Worm (Caenorhabditis elegans) whole organism, L1 larva: Measurements from ENCODE around the gene idpb-5.

ENCODE experiments used
- aha-1 ChIP-seq: fragments of 150-350 bp; optimal IDR thresholded peaks from 2 replicates; lab custom pipeline; 2014; ENCODE audit warnings: missing biosample characterization, missing genetic modification characterization
- ama-1 ChIP-seq: fragments of 150-350 bp; optimal IDR thresholded peaks from 2 replicates; lab custom pipeline; 2014
- blmp-1 ChIP-seq: fragments of 150-350 bp; optimal IDR thresholded peaks from 2 replicates; lab custom pipeline; 2014; ENCODE audit warnings: missing biosample characterization, missing genetic modification characterization
- ceh-8 ChIP-seq: fragments of 200-800 bp; sonication (Bioruptor generic); optimal IDR thresholded peaks from 2 replicates; lab custom pipeline; 2018; ENCODE audit warnings: mild to moderate bottlenecking, missing genetic modification characterization, moderate library complexity, missing compliant biosample characterization
- ceh-88 ChIP-seq: fragments of 200-800 bp; sonication (Bioruptor generic); IDR thresholded peaks from 2 replicates; pipeline ENCODE4 v1.3.6; 2022; ENCODE audit warnings: missing genetic modification characterization, missing compliant biosample characterization
- ces-1 ChIP-seq: fragments of 150-350 bp; optimal IDR thresholded peaks from 2 replicates; lab custom pipeline; 2014; ENCODE audit warnings: missing biosample characterization, missing genetic modification reagents, missing genetic modification characterization
- dpl-1 ChIP-seq, 3 experiments: fragments of 150-350 bp in 2 of 3; sonication (generic microtip) in 1 of 3; optimal IDR thresholded peaks; 2 replicates each; lab custom pipeline; 2014 to 2017; ENCODE audit warnings: missing biosample characterization in 3 of 3, missing genetic modification characterization in 3 of 3, missing genetic modification reagents in 3 of 3
- efl-3 ChIP-seq: fragments of 200-800 bp; sonication (Bioruptor generic); optimal IDR thresholded peaks from 2 replicates; lab custom pipeline; 2018; ENCODE audit warnings: mild to moderate bottlenecking, missing genetic modification characterization, missing compliant biosample characterization
- egl-27 ChIP-seq, 2 experiments: fragments of 150-350 bp in 1 of 2; sonication (generic microtip); optimal IDR thresholded peaks; 3 replicates each; lab custom pipeline; 2017 to 2018; ENCODE audit warnings: missing biosample characterization in 2 of 2, missing genetic modification characterization in 2 of 2, missing genetic modification reagents in 2 of 2
- elt-3 ChIP-seq, 6 experiments: fragments of 150-350 bp in 1 of 6; sonication (generic microtip); optimal IDR thresholded peaks; 2 replicates each; lab custom pipeline; 2017 to 2018; ENCODE audit warnings: missing biosample characterization in 6 of 6, missing genetic modification characterization in 6 of 6, inconsistent platforms in 1 of 6
- ets-5 ChIP-seq: fragments of 200-800 bp; sonication (Bioruptor generic); IDR thresholded peaks from 2 replicates; pipeline ENCODE4 v1.3.6; 2022; ENCODE audit warnings: missing genetic modification characterization, missing compliant biosample characterization
- fkh-10 ChIP-seq: sonication (generic microtip); optimal IDR thresholded peaks from 2 replicates; lab custom pipeline; 2017; ENCODE audit warnings: missing biosample characterization, missing genetic modification reagents, missing genetic modification characterization
- fkh-4 ChIP-seq: sonication (generic microtip); optimal IDR thresholded peaks from 2 replicates; lab custom pipeline; 2016; ENCODE audit warnings: missing compliant biosample characterization, missing genetic modification characterization, borderline replicate concordance
- fkh-8 ChIP-seq: sonication (generic microtip); optimal IDR thresholded peaks from 2 replicates; lab custom pipeline; 2016; ENCODE audit warnings: mild to moderate bottlenecking, missing genetic modification characterization, missing compliant biosample characterization
- fos-1 ChIP-seq: fragments of 150-350 bp; optimal IDR thresholded peaks from 2 replicates; lab custom pipeline; 2014; ENCODE audit warnings: missing biosample characterization, missing genetic modification characterization
- grh-1 ChIP-seq: fragments of 200-800 bp; sonication (Bioruptor generic); IDR thresholded peaks from 2 replicates; pipeline ENCODE4 v1.3.6; 2022; ENCODE audit warnings: missing genetic modification reagents, missing genetic modification characterization, missing compliant biosample characterization
- hlh-17 ChIP-seq: fragments of 200-800 bp; sonication (Bioruptor generic); optimal IDR thresholded peaks from 2 replicates; lab custom pipeline; 2018; ENCODE audit warnings: missing genetic modification characterization, mild to moderate bottlenecking, missing compliant biosample characterization, moderate library complexity, borderline replicate concordance
- hlh-4 ChIP-seq: sonication (generic microtip); optimal IDR thresholded peaks from 2 replicates; lab custom pipeline; 2016; ENCODE audit warnings: mild to moderate bottlenecking, missing genetic modification characterization, missing compliant biosample characterization
- irx-1 ChIP-seq: sonication (generic microtip); optimal IDR thresholded peaks from 2 replicates; lab custom pipeline; 2016; ENCODE audit warnings: missing genetic modification characterization, missing compliant biosample characterization
- jun-1 ChIP-seq: fragments of 150-350 bp; optimal IDR thresholded peaks from 2 replicates; lab custom pipeline; 2014; ENCODE audit warnings: missing biosample characterization, missing genetic modification reagents, missing genetic modification characterization
- lin-13 ChIP-seq: fragments of 150-350 bp; optimal IDR thresholded peaks from 2 replicates; lab custom pipeline; 2014; ENCODE audit warnings: missing biosample characterization, missing genetic modification reagents, missing genetic modification characterization
- lin-14 ChIP-seq: fragments of 200-800 bp; sonication (Bioruptor generic); optimal IDR thresholded peaks from 2 replicates; lab custom pipeline; 2018; ENCODE audit warnings: mild to moderate bottlenecking, missing genetic modification characterization, moderate library complexity, missing compliant biosample characterization
- lin-15B ChIP-seq: fragments of 150-350 bp; sonication (generic microtip); optimal IDR thresholded peaks from 3 replicates; lab custom pipeline; 2014; ENCODE audit warnings: missing biosample characterization, missing genetic modification characterization
- lin-35 ChIP-seq, 2 experiments: fragments of 150-350 bp; optimal IDR thresholded peaks; 2 replicates each; lab custom pipeline; 2014; ENCODE audit warnings: missing biosample characterization in 2 of 2, missing genetic modification characterization in 2 of 2, missing genetic modification reagents in 2 of 2
- lsy-2 ChIP-seq, 2 experiments: fragments of 150-350 bp; optimal IDR thresholded peaks; 2 replicates each; lab custom pipeline; 2014; ENCODE audit warnings: missing biosample characterization in 2 of 2, missing genetic modification characterization in 2 of 2
- mab-9 ChIP-seq: fragments of 200-800 bp; sonication (Bioruptor generic); IDR thresholded peaks from 2 replicates; pipeline ENCODE4 v1.3.6; 2022; ENCODE audit warnings: missing genetic modification reagents, missing genetic modification characterization, missing compliant biosample characterization
- mep-1 ChIP-seq: fragments of 150-350 bp; optimal IDR thresholded peaks from 2 replicates; lab custom pipeline; 2014; ENCODE audit warnings: missing biosample characterization, missing genetic modification characterization
- nhr-11 ChIP-seq: fragments of 150-350 bp; optimal IDR thresholded peaks from 2 replicates; lab custom pipeline; 2014; ENCODE audit warnings: missing biosample characterization, missing genetic modification characterization
- nhr-12 ChIP-seq: sonication (generic microtip); optimal IDR thresholded peaks from 2 replicates; lab custom pipeline; 2017; ENCODE audit warnings: missing biosample characterization, missing genetic modification characterization
- nhr-19 ChIP-seq: fragments of 200-800 bp; sonication (Bioruptor generic); conservative IDR thresholded peaks from 2 replicates; pipeline ENCODE4 v1.3.6; 2022; ENCODE audit warnings: missing genetic modification characterization, missing compliant biosample characterization
- nhr-20 ChIP-seq: sonication (generic microtip); optimal IDR thresholded peaks from 2 replicates; lab custom pipeline; 2016; ENCODE audit warnings: mild to moderate bottlenecking, missing genetic modification characterization, missing compliant biosample characterization
- nhr-237 ChIP-seq: fragments of 150-350 bp; optimal IDR thresholded peaks from 2 replicates; lab custom pipeline; 2014; ENCODE audit warnings: missing biosample characterization, missing genetic modification characterization
- nhr-47 ChIP-seq: sonication (generic microtip); optimal IDR thresholded peaks from 2 replicates; lab custom pipeline; 2016; ENCODE audit warnings: mild to moderate bottlenecking, missing genetic modification characterization, moderate library complexity, missing compliant biosample characterization
- nhr-71 ChIP-seq: sonication (generic microtip); optimal IDR thresholded peaks from 2 replicates; lab custom pipeline; 2016; ENCODE audit warnings: mild to moderate bottlenecking, missing genetic modification characterization, moderate library complexity, missing compliant biosample characterization
- nhr-77 ChIP-seq: fragments of 150-350 bp; optimal IDR thresholded peaks from 2 replicates; lab custom pipeline; 2014; ENCODE audit warnings: missing biosample characterization, missing genetic modification characterization
- nhr-85 ChIP-seq: sonication (generic microtip); peaks from one replicate; lab custom pipeline; 2016; ENCODE audit warnings: missing genetic modification characterization, inconsistent platforms, missing compliant biosample characterization
- nhr-90 ChIP-seq: sonication (generic microtip); optimal IDR thresholded peaks from 2 replicates; lab custom pipeline; 2016; ENCODE audit warnings: mild to moderate bottlenecking, missing genetic modification characterization, missing compliant biosample characterization; ENCODE audit not compliant: poor library complexity
- skn-1 ChIP-seq: fragments of 150-350 bp; optimal IDR thresholded peaks from 2 replicates; lab custom pipeline; 2014; ENCODE audit warnings: missing biosample characterization, missing genetic modification characterization
- snu-23 ChIP-seq: sonication (generic microtip); optimal IDR thresholded peaks from 2 replicates; lab custom pipeline; 2016; ENCODE audit warnings: missing genetic modification characterization, missing compliant biosample characterization
- sox-4 ChIP-seq: sonication (generic microtip); optimal IDR thresholded peaks from 2 replicates; lab custom pipeline; 2016; ENCODE audit warnings: missing genetic modification characterization, missing compliant biosample characterization
- sup-37 ChIP-seq: fragments of 200-800 bp; sonication (Bioruptor generic); optimal IDR thresholded peaks from 2 replicates; lab custom pipeline; 2018; ENCODE audit warnings: mild to moderate bottlenecking, missing genetic modification characterization, missing compliant biosample characterization
- swsn-7 ChIP-seq: sonication (generic microtip); optimal IDR thresholded peaks from 2 replicates; lab custom pipeline; 2016; ENCODE audit warnings: missing genetic modification characterization, missing compliant biosample characterization
- tbx-2 ChIP-seq: sonication (generic microtip); optimal IDR thresholded peaks from 2 replicates; lab custom pipeline; 2016; ENCODE audit warnings: missing genetic modification characterization, missing compliant biosample characterization
- tlp-1 ChIP-seq: fragments of 150-350 bp; optimal IDR thresholded peaks from 2 replicates; lab custom pipeline; 2014; ENCODE audit warnings: missing biosample characterization, missing genetic modification characterization
- zag-1 ChIP-seq: fragments of 150-350 bp; optimal IDR thresholded peaks from 2 replicates; lab custom pipeline; 2014; ENCODE audit warnings: missing biosample characterization, missing genetic modification characterization

The idpb-5 gene

DNA sequence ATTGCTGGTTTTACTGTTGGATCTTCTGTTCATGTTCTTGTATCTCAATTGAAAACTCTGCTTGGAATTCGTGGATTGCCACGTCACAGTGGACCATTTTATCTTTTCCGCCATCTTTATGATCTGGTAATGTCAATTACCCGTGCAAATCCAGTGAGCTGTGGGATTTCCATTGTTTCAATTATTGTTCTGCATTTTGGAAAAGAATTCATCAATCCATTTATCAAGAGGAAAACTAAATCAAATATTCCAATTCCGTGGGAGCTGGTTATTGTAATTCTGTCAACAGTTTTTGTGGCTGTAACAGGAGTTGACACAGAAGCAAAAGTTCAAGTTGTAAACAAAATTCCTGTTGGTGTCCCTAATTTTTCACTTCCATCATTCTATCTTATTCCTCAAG, 37.3 kb downstream of the idpb-5 start:
- TF ChIP-seq tlp-1 (tag; lab: Kevin White, UChicago) (no peak), irx-1 (no peak), aha-1 (tag; lab: Kevin White, UChicago) (no peak), jun-1 (tag; lab: Kevin White, UChicago) (no peak), nhr-12 (tag; lab: Kevin White, UChicago) (no peak), sox-4 (tag; lab: Kevin White, UChicago) (no peak), hlh-17 (GFP tag; lab: Kevin White, UChicago) (no peak), nhr-20 (tag; lab: Kevin White, UChicago) (no peak), elt-3 (tag; optimal IDR thresholded peaks at IDR 0.05; lab: Kevin White, UChicago) (no peak), nhr-77 (tag; lab: Kevin White, UChicago) (no peak), ceh-8 (GFP tag; lab: Kevin White, UChicago) (no peak), egl-27 (tag; optimal IDR thresholded peaks at IDR 0.05; lab: Kevin White, UChicago) (no peak)

ce11 chrV:11879732-11880131, 40.4 kb downstream of the idpb-5 start, which contains the start of gene sulp-5:
Gene sulp-5 (plus strand): TSS chrV:11880032.
- TF ChIP-seq nhr-19 (GFP tag; lab: Robert Waterston, UW) (no peak), nhr-85 (peak; percentile 41), blmp-1 (tag; lab: Kevin White, UChicago) (no peak), skn-1 (tag; lab: Kevin White, UChicago) (no peak)

DNA sequence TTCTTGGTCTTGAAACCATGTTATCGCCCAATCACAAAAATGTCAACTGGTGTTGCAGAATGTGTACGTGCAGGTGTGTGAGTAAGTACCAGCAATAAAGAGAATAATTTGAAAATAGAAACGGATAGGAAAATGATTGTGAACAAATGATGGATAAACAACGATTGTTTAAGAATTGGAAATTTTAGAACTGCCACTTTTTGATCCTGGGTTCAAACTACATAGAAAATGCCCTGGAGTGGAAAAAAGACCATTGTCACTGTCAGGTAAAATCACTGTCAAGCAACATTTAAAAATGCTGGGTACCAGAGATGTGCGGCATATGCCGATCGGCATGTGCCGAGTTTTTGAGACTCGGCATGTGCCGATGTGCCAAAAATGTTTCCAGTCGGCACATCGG, 43.9 kb downstream of the idpb-5 start:
- TF ChIP-seq mab-9 (no peak), nhr-19 (GFP tag; lab: Robert Waterston, UW) (peak; percentile 33; the same call in 1 of the 2 replicates), efl-3 (no peak), nhr-71 (tag; lab: Kevin White, UChicago) (peak; percentile 46), nhr-20 (tag; lab: Kevin White, UChicago) (peak; percentile 9), lin-35 (GFP tag; optimal IDR thresholded peaks at IDR 0.05; lab: Kevin White, UChicago) (peak in 1 of 2 experiments; percentile 6), elt-3 (tag; optimal IDR thresholded peaks at IDR 0.05; lab: Kevin White, UChicago) (peak in 2 of 6 experiments; percentile 22 to 36), fkh-4 (tag; lab: Kevin White, UChicago) (no peak), fos-1 (no peak), nhr-85 (peak; percentile 69), snu-23 (peak; percentile 35), blmp-1 (tag; lab: Kevin White, UChicago) (peak; percentile 8), fkh-8 (no peak), lsy-2 (tag; optimal IDR thresholded peaks at IDR 0.05; lab: Kevin White, UChicago) (peak in 1 of 2 experiments; percentile 15), lin-14 (GFP tag; lab: Kevin White, UChicago) (peak; percentile 49), grh-1 (0 out of 2 replicates have a peak, but pooled peaks have one; percentile 29)
- TF ChIP-seq, all 84 proteins: peak for 11

DNA sequence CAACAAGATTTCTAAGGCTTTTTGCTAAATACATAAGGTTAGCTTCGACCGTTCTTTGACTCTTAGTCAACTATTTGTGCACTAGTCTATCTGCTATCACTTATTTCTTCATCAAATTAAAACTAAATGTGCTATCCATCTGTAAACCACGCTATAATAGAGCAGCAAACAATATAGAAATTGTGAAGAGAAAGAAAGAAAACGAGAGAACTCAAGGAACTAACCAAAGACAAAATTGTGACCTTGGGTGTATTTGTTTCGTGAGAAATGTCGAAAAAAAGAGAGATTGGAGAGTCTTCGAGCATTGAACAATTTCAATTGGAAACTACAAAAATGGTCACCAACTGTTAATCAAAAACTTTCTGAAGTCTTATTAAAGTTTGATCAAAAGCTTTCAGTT, 45.8 kb downstream of the idpb-5 start:
- no peak for TF ChIP-seq fkh-10
- no peak for TF ChIP-seq sup-37 (GFP tag; lab: Kevin White, UChicago)
- no peak for TF ChIP-seq ces-1 (GFP tag; lab: Kevin White, UChicago)
- no peak for TF ChIP-seq nhr-12 (tag; lab: Kevin White, UChicago)
- TF ChIP-seq lin-14 (GFP tag; lab: Kevin White, UChicago), result peak; percentile 62
- no peak for TF ChIP-seq mab-9
- TF ChIP-seq mep-1 (tag; lab: Kevin White, UChicago), result no peak
- TF ChIP-seq irx-1, result no peak
- peak; percentile 48 for TF ChIP-seq tbx-2 (tag; lab: Kevin White, UChicago)
- TF ChIP-seq lin-13 (GFP tag; lab: Kevin White, UChicago), result no peak
- TF ChIP-seq dpl-1 (GFP tag; optimal IDR thresholded peaks at IDR 0.05; lab: Kevin White, UChicago), result no peak
- no peak for TF ChIP-seq hlh-4 (tag; lab: Kevin White, UChicago)
- no peak for TF ChIP-seq fkh-4 (tag; lab: Kevin White, UChicago)
- TF ChIP-seq egl-27 (tag; optimal IDR thresholded peaks at IDR 0.05; lab: Kevin White, UChicago), result no peak
- no peak for TF ChIP-seq tlp-1 (tag; lab: Kevin White, UChicago)
- TF ChIP-seq ama-1 (lab: Kevin White, UChicago), result no peak
- TF ChIP-seq nhr-47 (tag; lab: Kevin White, UChicago), result no peak
- no peak for TF ChIP-seq ceh-88 (GFP tag; lab: Robert Waterston, UW)
- peak; percentile 27 for TF ChIP-seq nhr-90
- no peak for TF ChIP-seq nhr-237 (tag; lab: Kevin White, UChicago)
- TF ChIP-seq zag-1 (tag; lab: Kevin White, UChicago), result no peak
- TF ChIP-seq swsn-7 (tag; lab: Kevin White, UChicago), result no peak
- no peak for TF ChIP-seq lin-15B (tag; lab: Kevin White, UChicago)
- TF ChIP-seq lin-35 (GFP tag; optimal IDR thresholded peaks at IDR 0.05; lab: Kevin White, UChicago), result peak in 1 of 2 experiments; percentile 11
- TF ChIP-seq ets-5 (GFP tag; lab: Robert Waterston, UW), result no peak
- no peak for TF ChIP-seq nhr-11 (tag; lab: Kevin White, UChicago)
- no peak for TF ChIP-seq jun-1 (tag; lab: Kevin White, UChicago)
- no peak for TF ChIP-seq efl-3
- peak; percentile 2 for TF ChIP-seq nhr-77 (tag; lab: Kevin White, UChicago)
- no peak for TF ChIP-seq blmp-1 (tag; lab: Kevin White, UChicago)
